Fruit fly (Drosophila melanogaster): ENCODE measurements around the gene CG42327.
A peak's percentile ranks its signal among the peaks of the same experiment; 100 is the strongest.

The CG42327 gene

DNA sequence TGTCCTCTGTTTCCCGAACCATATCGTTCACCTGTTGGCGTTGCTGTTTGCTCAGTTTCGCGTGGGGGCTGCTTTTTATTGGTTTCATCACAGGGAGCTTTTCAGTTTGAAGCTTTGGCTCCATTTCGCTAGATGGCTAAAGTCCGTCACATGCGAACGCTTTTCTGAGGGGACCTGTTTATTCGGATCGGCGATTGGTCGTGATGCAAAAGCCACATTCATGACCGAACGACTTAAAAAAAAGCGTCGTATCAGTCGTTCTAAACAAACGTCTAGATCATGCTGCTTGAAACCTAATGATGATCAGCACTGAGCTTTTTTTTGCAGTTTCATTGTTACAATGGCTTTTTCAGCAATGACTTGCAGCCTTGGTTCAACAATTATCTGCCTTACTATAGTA, 34.0 kb downstream of the CG42327 start, which contains the start of gene CG6908 (continued):
- peak; percentile 7 for TF ChIP-seq Hmr (GFP tag; optimal IDR thresholded peaks at IDR 0.05)
- TF ChIP-seq CG34422 (GFP tag; IDR thresholded peaks at IDR 0.05), result no peak
- no peak for TF ChIP-seq CG8478 (optimal IDR thresholded peaks at IDR 0.05)
- no peak for TF ChIP-seq Doc2 (GFP tag; IDR thresholded peaks at IDR 0.05)
- TF ChIP-seq CG17186 (GFP tag; optimal IDR thresholded peaks at IDR 0.05), result no peak
- no peak for TF ChIP-seq Max (GFP tag; optimal IDR thresholded peaks at IDR 0.05)
- no peak for TF ChIP-seq D19B (GFP tag; optimal IDR thresholded peaks at IDR 0.05)
- no peak for TF ChIP-seq CG3995 (GFP tag; optimal IDR thresholded peaks at IDR 0.05)
- no peak for TF ChIP-seq CG10462 (GFP tag; optimal IDR thresholded peaks at IDR 0.05)
- TF ChIP-seq ERR (GFP tag; optimal IDR thresholded peaks at IDR 0.05), result no peak
- TF ChIP-seq CG14014 (GFP tag; IDR thresholded peaks at IDR 0.05), result no peak
- TF ChIP-seq NC2α (GFP tag; optimal IDR thresholded peaks at IDR 0.05), result no peak
- no peak for TF ChIP-seq CG30020 (tag; optimal IDR thresholded peaks at IDR 0.05)
- TF ChIP-seq otp (GFP tag; IDR thresholded peaks at IDR 0.05), result no peak
- TF ChIP-seq CG18011 (GFP tag; optimal IDR thresholded peaks at IDR 0.05), result no peak
- TF ChIP-seq onecut (GFP tag; IDR thresholded peaks at IDR 0.05), result no peak
- no peak for TF ChIP-seq CG31388 (GFP tag; optimal IDR thresholded peaks at IDR 0.05)
- TF ChIP-seq CkIIα-i1 (GFP tag; IDR thresholded peaks at IDR 0.05), result no peak
- TF ChIP-seq sug (tag; optimal IDR thresholded peaks at IDR 0.05), result peak; percentile 99
- no peak for TF ChIP-seq CG9797 (GFP tag; optimal IDR thresholded peaks at IDR 0.05)
- no peak for TF ChIP-seq psq (GFP tag; optimal IDR thresholded peaks at IDR 0.05)
- no peak for TF ChIP-seq Ets97D (GFP tag; optimal IDR thresholded peaks at IDR 0.05)
- TF ChIP-seq CG7963 (GFP tag; IDR thresholded peaks at IDR 0.05; ENCODE audit: partially characterized antibody), result no peak
- no peak for TF ChIP-seq ap (GFP tag; IDR thresholded peaks at IDR 0.05)
- peak; percentile 68 for TF ChIP-seq exex (tag; optimal IDR thresholded peaks at IDR 0.05)
- TF ChIP-seq CG12769 (tag; optimal IDR thresholded peaks at IDR 0.05), result peak; percentile 56
- no peak for TF ChIP-seq CG8089 (GFP tag; optimal IDR thresholded peaks at IDR 0.05)
- TF ChIP-seq CG31365 (tag; optimal IDR thresholded peaks at IDR 0.05), result no peak
- no peak for TF ChIP-seq br (optimal IDR thresholded peaks at IDR 0.05)
- no peak for TF ChIP-seq hb (GFP tag; IDR thresholded peaks at IDR 0.05; ENCODE audit: partially characterized antibody)
- TF ChIP-seq CG15696 (tag; optimal IDR thresholded peaks at IDR 0.05), result no peak
- no peak for TF ChIP-seq CG3847 (GFP tag; IDR thresholded peaks at IDR 0.05)
- TF ChIP-seq mam (GFP tag; optimal IDR thresholded peaks at IDR 0.05), result no peak
- no peak for TF ChIP-seq pnt (GFP tag; optimal IDR thresholded peaks at IDR 0.05)
- TF ChIP-seq CG10274 (GFP tag; optimal IDR thresholded peaks at IDR 0.05), result no peak
- TF ChIP-seq pb (GFP tag; optimal IDR thresholded peaks at IDR 0.05), result no peak
- no peak for TF ChIP-seq chn (GFP tag; optimal IDR thresholded peaks at IDR 0.05)
- TF ChIP-seq Mrtf (GFP tag; IDR thresholded peaks at IDR 0.05), result no peak
- TF ChIP-seq dpn (GFP tag; optimal IDR thresholded peaks at IDR 0.05), result no peak
- no peak for TF ChIP-seq Bgb (GFP tag; IDR thresholded peaks at IDR 0.05; ENCODE audit: partially characterized antibody)
- no peak for TF ChIP-seq Ravus (GFP tag; IDR thresholded peaks at IDR 0.05)
- no peak for TF ChIP-seq Atf3 (GFP tag; optimal IDR thresholded peaks at IDR 0.05)
- TF ChIP-seq esg (GFP tag; conservative IDR thresholded peaks at IDR 0.05), result no peak
- no peak for TF ChIP-seq CG3163 (GFP tag; optimal IDR thresholded peaks at IDR 0.05)
- TF ChIP-seq ro (GFP tag; IDR thresholded peaks at IDR 0.05), result no peak
- TF ChIP-seq Myb (GFP tag; optimal IDR thresholded peaks at IDR 0.05), result no peak
- TF ChIP-seq CG7987 (GFP tag; optimal IDR thresholded peaks at IDR 0.05), result no peak
- TF ChIP-seq Drgx (GFP tag; IDR thresholded peaks at IDR 0.05), result 0 out of 2 replicates have a peak, but pooled peaks have one; percentile 11
- TF ChIP-seq Optix (GFP tag; IDR thresholded peaks at IDR 0.05), result no peak
- TF ChIP-seq CG31224 (GFP tag; IDR thresholded peaks at IDR 0.05), result no peak
- TF ChIP-seq sens (GFP tag), result no peak
- no peak for TF ChIP-seq stwl (tag; optimal IDR thresholded peaks at IDR 0.05)
- no peak for TF ChIP-seq Hand (GFP tag; optimal IDR thresholded peaks at IDR 0.05)
- no peak for TF ChIP-seq NC2β (GFP tag; optimal IDR thresholded peaks at IDR 0.05)
